Worm (Caenorhabditis elegans) whole organism, L4 larva: ENCODE measurements around the gene nhr-154.

Experiments
- D1046.2 ChIP-seq: fragments of 200-800 bp; sonication (Bioruptor generic); IDR thresholded peaks from 2 replicates; pipeline ENCODE4 v1.3.6; 2022; ENCODE audit warnings: missing genetic modification characterization, missing compliant biosample characterization
- F26F4.8 ChIP-seq: fragments of 200-800 bp; sonication (Bioruptor generic); conservative IDR thresholded peaks from 2 replicates; pipeline ENCODE4 v1.3.6; 2022; ENCODE audit warnings: missing genetic modification characterization, missing compliant biosample characterization
- R02D3.7 ChIP-seq: fragments of 150-350 bp; sonication (generic microtip); optimal IDR thresholded peaks from 3 replicates; lab custom pipeline; 2014; ENCODE audit warnings: missing biosample characterization, missing genetic modification characterization
- Y48G9A.11 ChIP-seq: fragments of 200-800 bp; sonication (Bioruptor generic); IDR thresholded peaks from 2 replicates; pipeline ENCODE4 v1.3.6; 2022; ENCODE audit warnings: missing genetic modification reagents, missing genetic modification characterization, missing compliant biosample characterization
- Y5F2A.4 ChIP-seq: fragments of 200-800 bp; sonication (Bioruptor generic); optimal IDR thresholded peaks from 2 replicates; lab custom pipeline; 2018; ENCODE audit warnings: mild to moderate bottlenecking, missing genetic modification characterization, missing compliant biosample characterization
- aha-1 ChIP-seq: fragments of 150-350 bp; peaks from one replicate; lab custom pipeline; 2014; ENCODE audit warnings: missing biosample characterization, missing genetic modification characterization
- ama-1 ChIP-seq: fragments of 150-350 bp; optimal IDR thresholded peaks from 2 replicates; lab custom pipeline; 2014; ENCODE audit warnings: inconsistent platforms, mixed read lengths
- attf-4 ChIP-seq: sonication (generic microtip); optimal IDR thresholded peaks from 3 replicates; lab custom pipeline; 2017; ENCODE audit warnings: missing biosample characterization, missing genetic modification characterization
- ceh-20 ChIP-seq: fragments of 200-800 bp; sonication (Bioruptor generic); IDR thresholded peaks from 2 replicates; pipeline ENCODE4 v1.3.6; 2022; ENCODE audit warnings: missing genetic modification reagents, missing genetic modification characterization, missing compliant biosample characterization
- ceh-44 ChIP-seq: fragments of 200-800 bp; sonication (Bioruptor generic); IDR thresholded peaks from 2 replicates; pipeline ENCODE4 v1.3.6; 2022; ENCODE audit warnings: missing genetic modification reagents, missing genetic modification characterization, missing compliant biosample characterization
- ceh-62 ChIP-seq: sonication (generic microtip); optimal IDR thresholded peaks from 2 replicates; lab custom pipeline; 2017; ENCODE audit warnings: missing biosample characterization, missing genetic modification characterization
- cey-2 ChIP-seq: sonication (generic microtip); optimal IDR thresholded peaks from 3 replicates; lab custom pipeline; 2017; ENCODE audit warnings: missing genetic modification characterization, mild to moderate bottlenecking, missing compliant biosample characterization, antibody characterized with exemption, borderline replicate concordance; ENCODE audit not compliant: insufficient read depth
- daf-16 ChIP-seq, 3 experiments: sonication (generic microtip); optimal IDR thresholded peaks; 2 replicates each; lab custom pipeline; 2016 to 2017; ENCODE audit warnings: missing genetic modification characterization in 3 of 3, missing genetic modification reagents in 3 of 3, mild to moderate bottlenecking in 2 of 3, missing compliant biosample characterization in 2 of 3, missing biosample characterization in 1 of 3, moderate library complexity in 1 of 3
- daf-19 ChIP-seq: fragments of 200-800 bp; sonication (Bioruptor generic); conservative IDR thresholded peaks from 2 replicates; pipeline ENCODE4 v1.3.6; 2022; ENCODE audit warnings: missing genetic modification characterization, missing compliant biosample characterization
- dmd-6 ChIP-seq: fragments of 200-800 bp; sonication (Bioruptor generic); IDR thresholded peaks from 2 replicates; pipeline ENCODE4 v1.3.6; 2022; ENCODE audit warnings: missing genetic modification reagents, missing genetic modification characterization, missing compliant biosample characterization
- duxl-1 ChIP-seq: sonication (generic microtip); optimal IDR thresholded peaks from 2 replicates; lab custom pipeline; 2016; ENCODE audit warnings: mild to moderate bottlenecking, missing genetic modification characterization, moderate library complexity, missing compliant biosample characterization; ENCODE audit not compliant: poor library complexity
- dve-1 ChIP-seq: sonication (generic microtip); optimal IDR thresholded peaks from 2 replicates; lab custom pipeline; 2017; ENCODE audit warnings: antibody characterized with exemption, mild to moderate bottlenecking, missing genetic modification characterization, missing compliant biosample characterization; ENCODE audit not compliant: insufficient read depth
- gei-8 ChIP-seq: fragments of 200-800 bp; sonication (Bioruptor generic); optimal IDR thresholded peaks from 2 replicates; lab custom pipeline; 2018; ENCODE audit warnings: mild to moderate bottlenecking, missing genetic modification characterization, missing compliant biosample characterization
- hlh-11 ChIP-seq: fragments of 200-800 bp; sonication (Bioruptor generic); optimal IDR thresholded peaks from 2 replicates; lab custom pipeline; 2018; ENCODE audit warnings: mild to moderate bottlenecking, missing genetic modification characterization, missing compliant biosample characterization
- lin-38 ChIP-seq: fragments of 200-800 bp; sonication (Bioruptor generic); IDR thresholded peaks from 2 replicates; pipeline ENCODE4 v1.3.6; 2022; ENCODE audit warnings: missing genetic modification reagents, missing genetic modification characterization, missing compliant biosample characterization
- lin-39 ChIP-seq: fragments of 150-350 bp; optimal IDR thresholded peaks from 2 replicates; lab custom pipeline; 2014; ENCODE audit warnings: missing biosample characterization, missing genetic modification reagents, missing genetic modification characterization
- madf-9 ChIP-seq: fragments of 200-800 bp; sonication (Bioruptor generic); conservative IDR thresholded peaks from 2 replicates; pipeline ENCODE4 v1.3.6; 2022; ENCODE audit warnings: missing genetic modification reagents, missing genetic modification characterization, missing compliant biosample characterization
- mxl-3 ChIP-seq: fragments of 200-800 bp; sonication (Bioruptor generic); optimal IDR thresholded peaks from 2 replicates; lab custom pipeline; 2018; ENCODE audit warnings: mild to moderate bottlenecking, missing genetic modification characterization, missing compliant biosample characterization
- nhr-11 ChIP-seq: fragments of 150-350 bp; optimal IDR thresholded peaks from 2 replicates; lab custom pipeline; 2014; ENCODE audit warnings: missing biosample characterization, missing genetic modification characterization
- nhr-25 ChIP-seq: sonication (generic microtip); optimal IDR thresholded peaks from 2 replicates; lab custom pipeline; 2017; ENCODE audit warnings: missing genetic modification characterization, mild to moderate bottlenecking, missing compliant biosample characterization, antibody characterized with exemption, moderate library complexity, borderline replicate concordance; ENCODE audit not compliant: insufficient read depth
- nhr-28 ChIP-seq: fragments of 150-350 bp; optimal IDR thresholded peaks from 2 replicates; lab custom pipeline; 2014; ENCODE audit warnings: missing biosample characterization, missing genetic modification characterization
- nhr-41 ChIP-seq: fragments of 200-800 bp; sonication (Bioruptor generic); IDR thresholded peaks from 2 replicates; pipeline ENCODE4 v1.3.6; 2022; ENCODE audit warnings: missing genetic modification reagents, missing genetic modification characterization, missing compliant biosample characterization
- nhr-76 ChIP-seq: fragments of 150-350 bp; optimal IDR thresholded peaks from 2 replicates; lab custom pipeline; 2014; ENCODE audit warnings: missing biosample characterization, missing genetic modification characterization
- pha-4 ChIP-seq, 2 experiments: fragments of 150-350 bp in 1 of 2; fragments of 200-800 bp in 1 of 2; sonication (Bioruptor generic) in 1 of 2; IDR thresholded peaks in 1 of 2; optimal IDR thresholded peaks in 1 of 2; 2 replicates each; pipeline versions ENCODE4 v1.3.6 to Lab custom; 2014 to 2022; ENCODE audit warnings: missing genetic modification characterization in 2 of 2, missing genetic modification reagents in 2 of 2, missing biosample characterization in 1 of 2, missing compliant biosample characterization in 1 of 2
- rbr-2 ChIP-seq: sonication (generic microtip); optimal IDR thresholded peaks from 2 replicates; lab custom pipeline; 2016; ENCODE audit warnings: missing genotype, missing genetic modification characterization, missing compliant biosample characterization
- snpc-1.2 ChIP-seq: fragments of 200-800 bp; sonication (Bioruptor generic); IDR thresholded peaks from 2 replicates; pipeline ENCODE4 v1.3.6; 2022; ENCODE audit warnings: missing genetic modification reagents, missing genetic modification characterization, missing compliant biosample characterization
- tag-97 ChIP-seq: fragments of 200-800 bp; sonication (Bioruptor generic); IDR thresholded peaks from 2 replicates; pipeline ENCODE4 v1.3.6; 2022; ENCODE audit warnings: missing genetic modification characterization, missing compliant biosample characterization
- unc-62 ChIP-seq, 3 experiments: fragments of 150-350 bp in 1 of 3; sonication (generic microtip); optimal IDR thresholded peaks in 2 of 3; peaks in 1 of 3; 1 replicate in 1 of 3; 2 replicates in 2 of 3; lab custom pipeline; 2014 to 2017; ENCODE audit warnings: missing biosample characterization in 3 of 3, missing genetic modification characterization in 3 of 3, missing genetic modification reagents in 3 of 3, missing genotype in 1 of 3
- zip-11 ChIP-seq: fragments of 200-800 bp; sonication (Bioruptor generic); IDR thresholded peaks from 2 replicates; pipeline ENCODE4 v1.3.6; 2022; ENCODE audit warnings: missing genetic modification characterization, missing compliant biosample characterization

nhr-154 gene

DNA sequence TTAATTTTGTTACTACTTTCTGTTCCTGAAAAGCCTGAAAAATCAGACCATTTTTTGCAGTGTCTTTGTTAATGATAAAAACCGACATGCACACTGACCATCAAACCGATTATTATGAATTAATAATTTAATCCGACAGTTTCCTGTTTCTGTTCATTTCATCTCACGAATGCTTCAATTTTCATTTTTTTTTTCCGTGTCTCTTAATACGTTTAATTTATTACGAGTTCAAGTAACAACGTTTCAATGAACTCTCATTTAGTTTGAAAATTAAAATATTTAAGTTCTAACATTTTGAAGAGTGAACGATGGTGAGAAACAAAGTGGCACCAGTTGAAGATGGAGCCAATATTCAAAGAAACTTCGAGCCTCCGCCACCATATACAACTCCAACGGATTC lies 13.6 kb downstream of the nhr-154 start, which contains the start of gene spin-1:
TSS of gene spin-1 (plus strand) at position 301 of the 400 bp plus-strand sequence.
- TF ChIP-seq rbr-2 (tag; lab: Kevin White, UChicago): no peak

DNA sequence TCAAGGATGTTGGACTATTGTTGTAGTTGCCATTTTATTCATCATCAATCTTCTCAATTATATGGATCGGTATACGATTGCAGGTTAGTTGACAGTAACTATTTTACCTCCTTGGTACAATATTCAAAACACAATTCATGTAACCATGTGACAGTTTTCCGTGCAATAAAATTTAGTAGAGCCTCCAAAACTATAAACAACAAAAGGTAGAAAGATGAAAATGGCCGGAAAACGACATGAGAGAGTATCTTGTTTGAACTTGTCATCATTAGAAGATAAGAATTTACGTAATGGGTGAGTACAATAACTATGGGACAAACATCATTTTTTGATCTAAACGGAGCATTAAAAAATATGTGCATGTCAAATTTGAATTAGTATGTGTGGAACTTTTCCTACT lies 14.1 kb downstream of the nhr-154 start:
- peak; percentile 75 for TF ChIP-seq dmd-6 (GFP tag; lab: Robert Waterston, UW)
- TF ChIP-seq dve-1: peak; percentile 38
- TF ChIP-seq daf-19 (GFP tag; lab: Robert Waterston, UW): no peak
- no peak for TF ChIP-seq daf-16 (GFP tag; optimal IDR thresholded peaks at IDR 0.05; lab: Kevin White, UChicago)
- peak; percentile 69 for TF ChIP-seq daf-16 (tag; optimal IDR thresholded peaks at IDR 0.05; lab: Kevin White, UChicago)
- TF ChIP-seq unc-62 (GFP tag; optimal IDR thresholded peaks at IDR 0.05 in 1 of 2; lab: Kevin White, UChicago): peak in 1 of 2 experiments; percentile 97
- no peak for TF ChIP-seq unc-62 (tag; optimal IDR thresholded peaks at IDR 0.05; lab: Kevin White, UChicago)
- TF ChIP-seq nhr-28: peak; percentile 81

- no peak for TF ChIP-seq ama-1 (lab: Kevin White, UChicago)
- TF ChIP-seq pha-4 (GFP tag; IDR thresholded peaks at IDR 0.05; lab: Robert Waterston, UW): no peak
- TF ChIP-seq pha-4 (tag; optimal IDR thresholded peaks at IDR 0.05; lab: Kevin White, UChicago): peak; percentile 9
- peak; percentile 90 for TF ChIP-seq aha-1
Observed at ce11 chrV:12117567-12118053, 16.5 kb downstream of the nhr-154 start, which contains the start of gene C13C4.8. TSS of gene C13C4.8 (plus strand) at chrV:12118003.

ce11 chrV:12120381-12120780 lies 19.3 kb downstream of the nhr-154 start, which contains the start of gene C13C4.7:
TSS of gene C13C4.7 (minus strand) at chrV:12120481.
- TF ChIP-seq D1046.2 (GFP tag; lab: Robert Waterston, UW): no peak
- TF ChIP-seq ceh-44 (GFP tag; lab: Robert Waterston, UW): no peak
- TF ChIP-seq tag-97 (GFP tag; lab: Robert Waterston, UW): no peak
- TF ChIP-seq Y48G9A.11: no peak
- no peak for TF ChIP-seq lin-39 (tag; lab: Kevin White, UChicago)
- TF ChIP-seq rbr-2 (tag; lab: Kevin White, UChicago): no peak
- no peak for TF ChIP-seq duxl-1 (tag; lab: Kevin White, UChicago)
- TF ChIP-seq gei-8: no peak
- TF ChIP-seq madf-9 (GFP tag; lab: Robert Waterston, UW): no peak
- TF ChIP-seq nhr-41 (GFP tag; lab: Robert Waterston, UW): no peak
- TF ChIP-seq attf-4 (tag; lab: Kevin White, UChicago): no peak
- no peak for TF ChIP-seq Y5F2A.4
- no peak for TF ChIP-seq hlh-11 (tag; lab: Kevin White, UChicago)
- no peak for TF ChIP-seq nhr-76 (tag; lab: Kevin White, UChicago)
- no peak for TF ChIP-seq R02D3.7 (tag; lab: Kevin White, UChicago)
- TF ChIP-seq nhr-11 (tag; lab: Kevin White, UChicago): no peak
- TF ChIP-seq F26F4.8 (GFP tag; lab: Robert Waterston, UW): no peak
- no peak for TF ChIP-seq ceh-20 (GFP tag; lab: Robert Waterston, UW)
- no peak for TF ChIP-seq cey-2 (tag; lab: Kevin White, UChicago)

- no peak for TF ChIP-seq gei-8
- no peak for TF ChIP-seq snpc-1.2
- TF ChIP-seq ama-1 (lab: Kevin White, UChicago): no peak
- no peak for TF ChIP-seq daf-16 (GFP tag; optimal IDR thresholded peaks at IDR 0.05; lab: Kevin White, UChicago)
- no peak for TF ChIP-seq daf-16 (tag; optimal IDR thresholded peaks at IDR 0.05; lab: Kevin White, UChicago)
- TF ChIP-seq zip-11 (GFP tag; lab: Robert Waterston, UW): no peak
- no peak for TF ChIP-seq ceh-62 (tag; lab: Kevin White, UChicago)
- TF ChIP-seq rbr-2 (tag; lab: Kevin White, UChicago): no peak
- no peak for TF ChIP-seq lin-38 (GFP tag; lab: Robert Waterston, UW)
- no peak for TF ChIP-seq nhr-25 (tag; lab: Kevin White, UChicago)
- no peak for TF ChIP-seq nhr-76 (tag; lab: Kevin White, UChicago)
- TF ChIP-seq hlh-11 (tag; lab: Kevin White, UChicago): no peak
- no peak for TF ChIP-seq mxl-3 (GFP tag; lab: Kevin White, UChicago)
Observed at ce11 chrV:12121274-12121673, 20.2 kb downstream of the nhr-154 start, which contains the start of gene C13C4.6. TSS of gene C13C4.6 (plus strand) at chrV:12121574.
